Worm (Caenorhabditis elegans): Measurements from ENCODE around the gene F44D12.8.
A peak's percentile ranks its signal among the peaks of the same experiment; 100 is the strongest.

DNA sequence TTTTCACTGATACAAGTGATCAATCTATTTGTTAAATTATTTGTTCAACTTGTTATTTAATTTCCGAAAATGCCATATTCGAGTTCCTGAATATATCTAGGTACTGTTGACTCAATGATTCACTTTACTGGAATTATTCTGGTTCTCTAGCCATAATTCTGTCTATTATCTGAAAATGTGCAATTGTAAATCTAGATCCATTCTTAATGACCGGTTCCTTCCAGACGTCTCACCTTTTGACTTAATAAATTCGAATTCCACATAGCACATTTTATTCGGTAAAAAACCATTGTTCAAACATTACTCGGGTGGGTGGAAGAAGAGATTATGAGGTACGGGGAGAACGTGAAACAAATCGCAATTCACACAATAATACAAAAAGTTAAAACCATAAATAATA lies 33.7 kb upstream of the F44D12.8 start:
- TF ChIP-seq aly-2 (tag; optimal IDR thresholded peaks at IDR 0.05) = peak; percentile 61
- TF ChIP-seq fkh-4 (tag; optimal IDR thresholded peaks at IDR 0.05; ENCODE audit: borderline replicate concordance) = no peak
- TF ChIP-seq lin-39 (tag; optimal IDR thresholded peaks at IDR 0.05) = no peak
- TF ChIP-seq lsy-2 (tag; optimal IDR thresholded peaks at IDR 0.05) = no peak
- no peak for TF ChIP-seq nhr-20 (tag; optimal IDR thresholded peaks at IDR 0.05)
- TF ChIP-seq elt-3 (tag; optimal IDR thresholded peaks at IDR 0.05) = no peak
- no peak for TF ChIP-seq alr-1 (tag; optimal IDR thresholded peaks at IDR 0.05; ENCODE audit: borderline replicate concordance)
- no peak for TF ChIP-seq nhr-28 (tag; optimal IDR thresholded peaks at IDR 0.05)
- no peak for TF ChIP-seq unc-86 (tag; optimal IDR thresholded peaks at IDR 0.05)
- no peak for TF ChIP-seq nhr-237 (tag; optimal IDR thresholded peaks at IDR 0.05)
- no peak for TF ChIP-seq sup-37 (GFP tag; optimal IDR thresholded peaks at IDR 0.05)
- no peak for TF ChIP-seq snpc-4 (tag; optimal IDR thresholded peaks at IDR 0.05)
- no peak for TF ChIP-seq mdl-1 (tag; optimal IDR thresholded peaks at IDR 0.05)
